Worm (Caenorhabditis elegans) whole organism, early embryonic: ENCODE data around the gene Y57G11C.1130.
A peak's percentile ranks its signal among the peaks of the same experiment; 100 is the strongest.

Source experiments
- B0310.2 ChIP-seq: sonication (generic microtip); optimal IDR thresholded peaks from 2 replicates; lab custom pipeline; 2016; ENCODE audit warnings: mild to moderate bottlenecking, missing genetic modification characterization, missing compliant biosample characterization
- F13C5.2 ChIP-seq: sonication (generic microtip); optimal IDR thresholded peaks from 2 replicates; lab custom pipeline; 2017; ENCODE audit warnings: mild to moderate bottlenecking, missing genetic modification characterization, inconsistent platforms, missing compliant biosample characterization
- aly-1 ChIP-seq: sonication (generic microtip); optimal IDR thresholded peaks from 2 replicates; lab custom pipeline; 2016; ENCODE audit warnings: missing genetic modification characterization, missing compliant biosample characterization
- ama-1 ChIP-seq: fragments of 150-350 bp; optimal IDR thresholded peaks from 2 replicates; lab custom pipeline; 2014
- ceh-13 ChIP-seq: fragments of 200-800 bp; sonication (Bioruptor generic); optimal IDR thresholded peaks from 2 replicates; lab custom pipeline; 2018; ENCODE audit warnings: mild to moderate bottlenecking, missing genetic modification characterization, missing compliant biosample characterization
- ceh-36 ChIP-seq: sonication (generic microtip); optimal IDR thresholded peaks from 2 replicates; lab custom pipeline; 2016; ENCODE audit warnings: missing genetic modification characterization, inconsistent platforms, missing compliant biosample characterization
- ets-7 ChIP-seq: sonication (generic microtip); optimal IDR thresholded peaks from 2 replicates; lab custom pipeline; 2016; ENCODE audit warnings: missing genotype, missing genetic modification characterization, missing compliant biosample characterization
- flt-1 ChIP-seq: fragments of 200-800 bp; sonication (Bioruptor generic); IDR thresholded peaks from 2 replicates; pipeline ENCODE4 v1.3.6; 2022; ENCODE audit warnings: missing genetic modification characterization, missing compliant biosample characterization
- hmbx-1 ChIP-seq: sonication (generic microtip); optimal IDR thresholded peaks from 2 replicates; lab custom pipeline; 2016; ENCODE audit warnings: mild to moderate bottlenecking, missing genetic modification characterization, missing compliant biosample characterization
- hmg-4 ChIP-seq: fragments of 200-800 bp; sonication (Bioruptor generic); optimal IDR thresholded peaks from 2 replicates; lab custom pipeline; 2018; ENCODE audit warnings: mild to moderate bottlenecking, missing genetic modification characterization, missing compliant biosample characterization
- hnd-1 ChIP-seq: sonication (generic microtip); optimal IDR thresholded peaks from 2 replicates; lab custom pipeline; 2016; ENCODE audit warnings: missing genetic modification characterization, missing compliant biosample characterization
- pes-1 ChIP-seq: fragments of 200-800 bp; sonication (Bioruptor generic); IDR thresholded peaks from 2 replicates; pipeline ENCODE4 v1.3.6; 2022; ENCODE audit warnings: missing genetic modification reagents, missing genetic modification characterization, missing compliant biosample characterization
- scrt-1 ChIP-seq: fragments of 200-800 bp; sonication (Bioruptor generic); IDR thresholded peaks from 2 replicates; pipeline ENCODE4 v1.3.6; 2022; ENCODE audit warnings: missing genetic modification characterization, missing compliant biosample characterization
- sea-1 ChIP-seq: fragments of 200-800 bp; sonication (Bioruptor generic); conservative IDR thresholded peaks from 2 replicates; pipeline ENCODE4 v1.3.6; 2022; ENCODE audit warnings: missing genetic modification characterization, missing compliant biosample characterization
- tbx-11 ChIP-seq: fragments of 200-800 bp; sonication (Bioruptor generic); IDR thresholded peaks from 2 replicates; pipeline ENCODE4 v1.3.6; 2022; ENCODE audit warnings: missing genetic modification characterization, missing compliant biosample characterization
- tbx-37 ChIP-seq: fragments of 200-800 bp; sonication (Bioruptor generic); conservative IDR thresholded peaks from 2 replicates; pipeline ENCODE4 v1.3.6; 2022; ENCODE audit warnings: missing genetic modification reagents, missing genetic modification characterization, missing compliant biosample characterization
- tra-4 ChIP-seq: sonication (generic microtip); optimal IDR thresholded peaks from 2 replicates; lab custom pipeline; 2017; ENCODE audit warnings: missing genetic modification characterization, missing compliant biosample characterization

Y57G11C.1130 gene

ce11 chrIV:14782211-14782610 is at the start of gene Y57G11C.1130:
TSS of gene Y57G11C.1130 (plus strand) at chrIV:14782511.
- TF ChIP-seq scrt-1 (no peak), B0310.2 (tag; lab: Kevin White, UChicago) (no peak), tbx-37 (no peak)

ce11 chrIV:14741926-14742325 is 40.4 kb upstream of the Y57G11C.1130 start:
- TF ChIP-seq hnd-1 (tag; lab: Kevin White, UChicago) (no peak), ama-1 (no peak), F13C5.2 (tag; lab: Kevin White, UChicago) (no peak)

- TF ChIP-seq pes-1 (GFP tag; lab: Robert Waterston, UW) (no peak), aly-1 (no peak), scrt-1 (no peak), tbx-37 (no peak), flt-1 (GFP tag; lab: Robert Waterston, UW) (no peak), tra-4 (tag; lab: Kevin White, UChicago) (no peak), ceh-13 (GFP tag; lab: Kevin White, UChicago) (no peak), hmbx-1 (no peak), ceh-36 (tag; lab: Kevin White, UChicago) (no peak), ets-7 (tag; lab: Kevin White, UChicago) (no peak), tbx-11 (GFP tag; lab: Robert Waterston, UW) (no peak), ama-1 (no peak)
Measured at ce11 chrIV:14754912-14755311, 27.4 kb upstream of the Y57G11C.1130 start, which contains the start of gene Y57G11C.499. TSS of gene Y57G11C.499 (minus strand) at chrIV:14754934.

ce11 chrIV:14757786-14758185 is 24.5 kb upstream of the Y57G11C.1130 start:
- TF ChIP-seq sea-1 (GFP tag; lab: Robert Waterston, UW) (no peak), hnd-1 (tag; lab: Kevin White, UChicago) (no peak), tra-4 (tag; lab: Kevin White, UChicago) (no peak), aly-1 (no peak), ceh-36 (tag; lab: Kevin White, UChicago) (no peak), ets-7 (tag; lab: Kevin White, UChicago) (no peak), hmbx-1 (no peak), tbx-37 (no peak), F13C5.2 (tag; lab: Kevin White, UChicago) (no peak), B0310.2 (tag; lab: Kevin White, UChicago) (no peak), ama-1 (no peak), tbx-11 (GFP tag; lab: Robert Waterston, UW) (no peak), scrt-1 (no peak), ceh-13 (GFP tag; lab: Kevin White, UChicago) (no peak), flt-1 (GFP tag; lab: Robert Waterston, UW) (no peak), pes-1 (GFP tag; lab: Robert Waterston, UW) (no peak), hmg-4 (GFP tag; lab: Kevin White, UChicago) (no peak)

ce11 chrIV:14759662-14760061 is 22.6 kb upstream of the Y57G11C.1130 start:
- no peak for TF ChIP-seq tbx-37
- TF ChIP-seq ceh-13 (GFP tag; lab: Kevin White, UChicago) = no peak
- no peak for TF ChIP-seq tra-4 (tag; lab: Kevin White, UChicago)
- TF ChIP-seq sea-1 (GFP tag; lab: Robert Waterston, UW) = no peak
- no peak for TF ChIP-seq ceh-36 (tag; lab: Kevin White, UChicago)
- no peak for TF ChIP-seq B0310.2 (tag; lab: Kevin White, UChicago)
- TF ChIP-seq tbx-11 (GFP tag; lab: Robert Waterston, UW) = no peak
- TF ChIP-seq scrt-1 = no peak
- TF ChIP-seq pes-1 (GFP tag; lab: Robert Waterston, UW) = no peak
- no peak for TF ChIP-seq ama-1
- TF ChIP-seq hmg-4 (GFP tag; lab: Kevin White, UChicago) = no peak
- TF ChIP-seq flt-1 (GFP tag; lab: Robert Waterston, UW) = no peak
- no peak for TF ChIP-seq hmbx-1
- TF ChIP-seq ets-7 (tag; lab: Kevin White, UChicago) = no peak
- no peak for TF ChIP-seq F13C5.2 (tag; lab: Kevin White, UChicago)
- TF ChIP-seq aly-1 = no peak
- no peak for TF ChIP-seq hnd-1 (tag; lab: Kevin White, UChicago)

ce11 chrIV:14760845-14761244 is 21.5 kb upstream of the Y57G11C.1130 start, which contains the start of gene ptp-5.2:
TSS of gene ptp-5.2 (minus strand) at chrIV:14760945.
- TF ChIP-seq ceh-13 (GFP tag; lab: Kevin White, UChicago) = no peak
- TF ChIP-seq tbx-11 (GFP tag; lab: Robert Waterston, UW) = no peak
- TF ChIP-seq flt-1 (GFP tag; lab: Robert Waterston, UW) = no peak
- no peak for TF ChIP-seq aly-1
- TF ChIP-seq ceh-36 (tag; lab: Kevin White, UChicago) = no peak
- no peak for TF ChIP-seq ets-7 (tag; lab: Kevin White, UChicago)
- TF ChIP-seq pes-1 (GFP tag; lab: Robert Waterston, UW) = no peak
- TF ChIP-seq tra-4 (tag; lab: Kevin White, UChicago) = no peak
- no peak for TF ChIP-seq ama-1
- TF ChIP-seq B0310.2 (tag; lab: Kevin White, UChicago) = no peak
- TF ChIP-seq hmbx-1 = no peak
- no peak for TF ChIP-seq sea-1 (GFP tag; lab: Robert Waterston, UW)
- TF ChIP-seq tbx-37 = no peak
- no peak for TF ChIP-seq scrt-1
- no peak for TF ChIP-seq F13C5.2 (tag; lab: Kevin White, UChicago)
- no peak for TF ChIP-seq hnd-1 (tag; lab: Kevin White, UChicago)

- TF ChIP-seq F13C5.2 (tag; lab: Kevin White, UChicago) = peak; percentile 7
Measured at ce11 chrIV:14763348-14763747, 19.0 kb upstream of the Y57G11C.1130 start.
